Worm (Caenorhabditis elegans) whole organism, L4 larva: Measurements from ENCODE around the gene srd-17.
A peak's percentile ranks its signal among the peaks of the same experiment; 100 is the strongest.

ENCODE experiments used
- F26F4.8 ChIP-seq: fragments of 200-800 bp; sonication (Bioruptor generic); conservative IDR thresholded peaks from 2 replicates; pipeline ENCODE4 v1.3.6; 2022; ENCODE audit warnings: missing genetic modification characterization, missing compliant biosample characterization
- F37D6.2 ChIP-seq: sonication (generic microtip); optimal IDR thresholded peaks from 2 replicates; lab custom pipeline; 2016; ENCODE audit warnings: mild to moderate bottlenecking, missing genetic modification characterization, missing compliant biosample characterization
- F44E2.7 ChIP-seq: fragments of 200-800 bp; sonication (Bioruptor generic); IDR thresholded peaks from 2 replicates; pipeline ENCODE4 v2.1.2; 2022; ENCODE audit warnings: missing genetic modification characterization, missing compliant biosample characterization
- F49E8.2 ChIP-seq: sonication (generic microtip); optimal IDR thresholded peaks from 2 replicates; lab custom pipeline; 2016; ENCODE audit warnings: missing compliant biosample characterization, mild to moderate bottlenecking, missing genetic modification characterization, borderline replicate concordance
- Y5F2A.4 ChIP-seq: fragments of 200-800 bp; sonication (Bioruptor generic); optimal IDR thresholded peaks from 2 replicates; lab custom pipeline; 2018; ENCODE audit warnings: mild to moderate bottlenecking, missing genetic modification characterization, missing compliant biosample characterization
- ZK337.2 ChIP-seq: fragments of 200-800 bp; sonication (Bioruptor generic); IDR thresholded peaks from 2 replicates; pipeline ENCODE4 v1.3.6; 2022; ENCODE audit warnings: missing genetic modification reagents, missing genetic modification characterization, missing compliant biosample characterization
- aha-1 ChIP-seq: fragments of 150-350 bp; peaks from one replicate; lab custom pipeline; 2014; ENCODE audit warnings: missing biosample characterization, missing genetic modification characterization
- ceh-28 ChIP-seq: fragments of 150-350 bp; optimal IDR thresholded peaks from 2 replicates; lab custom pipeline; 2014; ENCODE audit warnings: missing biosample characterization, missing genetic modification reagents, missing genetic modification characterization
- ceh-32 ChIP-seq: sonication (generic microtip); optimal IDR thresholded peaks from 2 replicates; lab custom pipeline; 2016; ENCODE audit warnings: mild to moderate bottlenecking, missing genetic modification characterization, missing compliant biosample characterization; ENCODE audit not compliant: poor library complexity
- ceh-44 ChIP-seq: fragments of 200-800 bp; sonication (Bioruptor generic); IDR thresholded peaks from 2 replicates; pipeline ENCODE4 v1.3.6; 2022; ENCODE audit warnings: missing genetic modification reagents, missing genetic modification characterization, missing compliant biosample characterization
- ceh-82 ChIP-seq: sonication (generic microtip); optimal IDR thresholded peaks from 2 replicates; lab custom pipeline; 2017; ENCODE audit warnings: missing biosample characterization, missing genetic modification characterization
- ces-1 ChIP-seq: fragments of 150-350 bp; sonication (generic microtip); optimal IDR thresholded peaks from 4 replicates; lab custom pipeline; 2014; ENCODE audit warnings: missing biosample characterization, missing genetic modification reagents, missing genetic modification characterization
- ctbp-1 ChIP-seq: fragments of 200-800 bp; sonication (Bioruptor generic); IDR thresholded peaks from 2 replicates; pipeline ENCODE4 v1.3.6; 2022; ENCODE audit warnings: missing genetic modification reagents, missing genetic modification characterization, missing compliant biosample characterization
- daf-16 ChIP-seq, 3 experiments: sonication (generic microtip); optimal IDR thresholded peaks; 2 replicates each; lab custom pipeline; 2016 to 2017; ENCODE audit warnings: missing genetic modification characterization in 3 of 3, missing genetic modification reagents in 3 of 3, mild to moderate bottlenecking in 2 of 3, missing compliant biosample characterization in 2 of 3, missing biosample characterization in 1 of 3, moderate library complexity in 1 of 3
- daf-19 ChIP-seq: fragments of 200-800 bp; sonication (Bioruptor generic); conservative IDR thresholded peaks from 2 replicates; pipeline ENCODE4 v1.3.6; 2022; ENCODE audit warnings: missing genetic modification characterization, missing compliant biosample characterization
- dmd-8 ChIP-seq: fragments of 200-800 bp; sonication (Bioruptor generic); IDR thresholded peaks from 2 replicates; pipeline ENCODE4 v1.3.6; 2022; ENCODE audit warnings: missing genetic modification characterization, missing compliant biosample characterization
- dmd-9 ChIP-seq: fragments of 200-800 bp; sonication (Bioruptor generic); IDR thresholded peaks from 2 replicates; pipeline ENCODE4 v1.3.6; 2022; ENCODE audit warnings: missing genetic modification reagents, missing genetic modification characterization, missing compliant biosample characterization
- dpl-1 ChIP-seq: fragments of 150-350 bp; optimal IDR thresholded peaks from 2 replicates; lab custom pipeline; 2014; ENCODE audit warnings: missing biosample characterization, missing genetic modification reagents, missing genetic modification characterization
- duxl-1 ChIP-seq: sonication (generic microtip); optimal IDR thresholded peaks from 2 replicates; lab custom pipeline; 2016; ENCODE audit warnings: mild to moderate bottlenecking, missing genetic modification characterization, moderate library complexity, missing compliant biosample characterization; ENCODE audit not compliant: poor library complexity
- egl-43 ChIP-seq: fragments of 200-800 bp; sonication (Bioruptor generic); IDR thresholded peaks from 2 replicates; pipeline ENCODE4 v1.3.6; 2022; ENCODE audit warnings: missing genetic modification reagents, missing genetic modification characterization, missing compliant biosample characterization
- fkh-10 ChIP-seq: fragments of 150-350 bp; optimal IDR thresholded peaks from 2 replicates; lab custom pipeline; 2014; ENCODE audit warnings: missing biosample characterization, missing genetic modification reagents, missing genetic modification characterization
- fos-1 ChIP-seq: fragments of 150-350 bp; optimal IDR thresholded peaks from 2 replicates; lab custom pipeline; 2014; ENCODE audit warnings: missing biosample characterization, missing genetic modification characterization
- gei-8 ChIP-seq: fragments of 200-800 bp; sonication (Bioruptor generic); optimal IDR thresholded peaks from 2 replicates; lab custom pipeline; 2018; ENCODE audit warnings: mild to moderate bottlenecking, missing genetic modification characterization, missing compliant biosample characterization
- hif-1 ChIP-seq, 2 experiments: sonication (generic microtip); optimal IDR thresholded peaks; 2 replicates each; lab custom pipeline; 2016 to 2017; ENCODE audit warnings: missing compliant biosample characterization in 2 of 2, missing genetic modification characterization in 2 of 2, missing genetic modification reagents in 2 of 2, missing genotype in 2 of 2, mild to moderate bottlenecking in 1 of 2
- hlh-30 ChIP-seq: sonication (generic microtip); optimal IDR thresholded peaks from 2 replicates; lab custom pipeline; 2017; ENCODE audit warnings: antibody characterized with exemption, mild to moderate bottlenecking, missing genetic modification characterization, missing compliant biosample characterization; ENCODE audit not compliant: insufficient read depth
- hmg-1.1 ChIP-seq: fragments of 200-800 bp; sonication (Bioruptor generic); IDR thresholded peaks from 2 replicates; pipeline ENCODE4 v1.3.6; 2022; ENCODE audit warnings: missing genetic modification reagents, missing genetic modification characterization, missing compliant biosample characterization
- jun-1 ChIP-seq: fragments of 150-350 bp; optimal IDR thresholded peaks from 2 replicates; lab custom pipeline; 2014; ENCODE audit warnings: missing biosample characterization, missing genetic modification reagents, missing genetic modification characterization
- lin-29 ChIP-seq: fragments of 200-800 bp; sonication (Bioruptor generic); IDR thresholded peaks from 2 replicates; pipeline ENCODE4 v1.3.6; 2022; ENCODE audit warnings: missing genetic modification reagents, missing genetic modification characterization, missing compliant biosample characterization
- lin-38 ChIP-seq: fragments of 200-800 bp; sonication (Bioruptor generic); IDR thresholded peaks from 2 replicates; pipeline ENCODE4 v1.3.6; 2022; ENCODE audit warnings: missing genetic modification reagents, missing genetic modification characterization, missing compliant biosample characterization
- mdl-1 ChIP-seq, 2 experiments: fragments of 150-350 bp in 1 of 2; sonication (generic microtip) in 1 of 2; optimal IDR thresholded peaks; 2 replicates each; lab custom pipeline; 2014 to 2017; ENCODE audit warnings: missing biosample characterization in 2 of 2, missing genetic modification characterization in 2 of 2
- mdt-29 ChIP-seq: fragments of 200-800 bp; sonication (Bioruptor generic); IDR thresholded peaks from 2 replicates; pipeline ENCODE4 v1.3.6; 2022; ENCODE audit warnings: missing genetic modification reagents, missing genetic modification characterization, missing compliant biosample characterization
- nhr-10 ChIP-seq: fragments of 150-350 bp; optimal IDR thresholded peaks from 2 replicates; lab custom pipeline; 2014; ENCODE audit warnings: missing biosample characterization, missing genetic modification characterization
- nhr-102 ChIP-seq: sonication (generic microtip); optimal IDR thresholded peaks from 2 replicates; lab custom pipeline; 2016; ENCODE audit warnings: mild to moderate bottlenecking, missing genetic modification characterization, moderate library complexity, missing compliant biosample characterization
- nhr-25 ChIP-seq: sonication (generic microtip); optimal IDR thresholded peaks from 2 replicates; lab custom pipeline; 2017; ENCODE audit warnings: missing genetic modification characterization, mild to moderate bottlenecking, missing compliant biosample characterization, antibody characterized with exemption, moderate library complexity, borderline replicate concordance; ENCODE audit not compliant: insufficient read depth
- nhr-28 ChIP-seq: fragments of 150-350 bp; optimal IDR thresholded peaks from 2 replicates; lab custom pipeline; 2014; ENCODE audit warnings: missing biosample characterization, missing genetic modification characterization
- nhr-42 ChIP-seq: fragments of 200-800 bp; sonication (Bioruptor generic); IDR thresholded peaks from 2 replicates; pipeline ENCODE4 v1.3.6; 2022; ENCODE audit warnings: missing genetic modification characterization, missing compliant biosample characterization
- nhr-48 ChIP-seq: sonication (generic microtip); optimal IDR thresholded peaks from 2 replicates; lab custom pipeline; 2016; ENCODE audit warnings: mild to moderate bottlenecking, missing genetic modification characterization, missing compliant biosample characterization
- nhr-76 ChIP-seq: fragments of 150-350 bp; optimal IDR thresholded peaks from 2 replicates; lab custom pipeline; 2014; ENCODE audit warnings: missing biosample characterization, missing genetic modification characterization
- nhr-77 ChIP-seq: fragments of 150-350 bp; optimal IDR thresholded peaks from 2 replicates; lab custom pipeline; 2014; ENCODE audit warnings: missing biosample characterization, missing genetic modification characterization
- php-3 ChIP-seq: fragments of 200-800 bp; sonication (Bioruptor generic); IDR thresholded peaks from 2 replicates; pipeline ENCODE4 v1.3.6; 2022; ENCODE audit warnings: missing genetic modification reagents, missing genetic modification characterization, missing compliant biosample characterization
- sdz-12 ChIP-seq: fragments of 200-800 bp; sonication (Bioruptor generic); optimal IDR thresholded peaks from 2 replicates; lab custom pipeline; 2018; ENCODE audit warnings: mild to moderate bottlenecking, missing genetic modification characterization, missing compliant biosample characterization
- tag-97 ChIP-seq: fragments of 200-800 bp; sonication (Bioruptor generic); IDR thresholded peaks from 2 replicates; pipeline ENCODE4 v1.3.6; 2022; ENCODE audit warnings: missing genetic modification characterization, missing compliant biosample characterization
- tra-1 ChIP-seq: fragments of 200-800 bp; sonication (Bioruptor generic); IDR thresholded peaks from 2 replicates; pipeline ENCODE4 v1.3.6; 2022; ENCODE audit warnings: missing genetic modification reagents, missing genetic modification characterization, missing compliant biosample characterization
- unc-62 ChIP-seq, 3 experiments: fragments of 150-350 bp in 1 of 3; sonication (generic microtip); optimal IDR thresholded peaks in 2 of 3; peaks in 1 of 3; 1 replicate in 1 of 3; 2 replicates in 2 of 3; lab custom pipeline; 2014 to 2017; ENCODE audit warnings: missing biosample characterization in 3 of 3, missing genetic modification characterization in 3 of 3, missing genetic modification reagents in 3 of 3, missing genotype in 1 of 3
- zfp-2 ChIP-seq: sonication (generic microtip); optimal IDR thresholded peaks from 2 replicates; lab custom pipeline; 2016; ENCODE audit warnings: mild to moderate bottlenecking, missing genetic modification characterization, missing compliant biosample characterization
- zfp-3 ChIP-seq: fragments of 200-800 bp; sonication (Bioruptor generic); conservative IDR thresholded peaks from 2 replicates; pipeline ENCODE4 v1.3.6; 2022; ENCODE audit warnings: missing genetic modification reagents, missing genetic modification characterization, missing compliant biosample characterization
- zip-2 ChIP-seq: fragments of 150-350 bp; optimal IDR thresholded peaks from 2 replicates; lab custom pipeline; 2014; ENCODE audit warnings: missing biosample characterization, missing genetic modification characterization
- ztf-7 ChIP-seq: fragments of 150-350 bp; optimal IDR thresholded peaks from 2 replicates; lab custom pipeline; 2014; ENCODE audit warnings: missing biosample characterization, missing genetic modification characterization

The srd-17 gene

DNA sequence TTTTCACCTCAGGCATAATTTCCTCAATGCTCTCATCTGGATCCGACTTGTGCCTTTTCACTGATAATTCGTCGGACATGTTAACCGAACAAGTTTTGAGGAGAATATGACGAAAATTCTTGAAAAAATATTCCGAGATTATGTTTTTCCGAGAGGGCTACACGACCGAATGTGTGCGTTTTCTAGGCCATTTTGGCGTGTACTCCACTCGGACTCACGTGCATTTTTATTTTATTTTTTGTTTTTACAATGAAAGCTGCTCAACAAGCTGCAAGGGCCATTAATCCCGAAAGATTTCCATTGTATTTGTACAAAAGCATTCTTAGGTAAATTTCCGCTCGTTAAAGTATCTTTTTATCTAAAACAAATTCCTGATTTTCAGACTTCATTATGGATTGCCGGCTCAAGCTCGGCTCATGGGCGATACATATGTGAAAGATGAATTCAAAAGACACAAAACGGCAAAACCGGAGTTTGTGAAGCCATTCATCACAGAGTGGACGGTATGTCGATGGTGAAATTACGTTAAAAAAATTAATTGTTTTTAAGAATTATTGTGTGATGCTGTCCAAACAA is 35.8 kb upstream of the srd-17 start, which contains the start of the genes F25H9.6 and F25H9.7:
Gene F25H9.6, minus strand, starts transcription at position 172 of the 576 bp plus-strand sequence.
Gene F25H9.7, plus strand, starts transcription at position 187 of the 576 bp plus-strand sequence.
- TF ChIP-seq gei-8 (GFP tag; lab: Kevin White, UChicago) (peak; percentile 45), fkh-10 (GFP tag; lab: Kevin White, UChicago) (no peak), F26F4.8 (GFP tag; lab: Robert Waterston, UW) (no peak), ces-1 (GFP tag; lab: Kevin White, UChicago) (no peak), Y5F2A.4 (GFP tag; lab: Kevin White, UChicago) (no peak), zfp-3 (GFP tag; lab: Robert Waterston, UW) (peak; percentile 62; the same call in 1 of the 2 replicates), nhr-25 (tag; lab: Kevin White, UChicago) (no peak), nhr-10 (tag; lab: Kevin White, UChicago) (no peak), aha-1 (tag; lab: Kevin White, UChicago) (peak; percentile 91), mdt-29 (GFP tag; lab: Robert Waterston, UW) (peak; percentile 69; the same call in 1 of the 2 replicates), hlh-30 (peak; percentile 91), zfp-2 (tag; lab: Kevin White, UChicago) (no peak), ctbp-1 (GFP tag; lab: Robert Waterston, UW) (no peak), daf-19 (GFP tag; lab: Robert Waterston, UW) (0 out of 2 replicates have a peak, but pooled peaks have one; percentile 33), dmd-8 (GFP tag; lab: Robert Waterston, UW) (0 out of 2 replicates have a peak, but pooled peaks have one; percentile 12), lin-38 (GFP tag; lab: Robert Waterston, UW) (peak; percentile 79), F49E8.2 (tag; lab: Kevin White, UChicago) (peak; percentile 79), ZK337.2 (GFP tag; lab: Robert Waterston, UW) (peak; percentile 99), php-3 (GFP tag; lab: Robert Waterston, UW) (no peak), ztf-7 (tag; lab: Kevin White, UChicago) (peak; percentile 65), jun-1 (tag; lab: Kevin White, UChicago) (no peak), ceh-28 (no peak), sdz-12 (GFP tag; lab: Kevin White, UChicago) (peak; percentile 93), fos-1 (no peak), tag-97 (GFP tag; lab: Robert Waterston, UW) (peak; percentile 90; the same call in 1 of the 2 replicates), F44E2.7 (GFP tag; lab: Robert Waterston, UW) (no peak), nhr-42 (no peak), ceh-44 (peak; percentile 63; the same call in 1 of the 2 replicates), zip-2 (tag; lab: Kevin White, UChicago) (peak; percentile 11), nhr-48 (tag; lab: Kevin White, UChicago) (peak; percentile 38), ceh-32 (tag; lab: Kevin White, UChicago) (no peak), nhr-102 (tag; lab: Kevin White, UChicago) (peak; percentile 48), hmg-1.1 (peak; percentile 50; the same call in 1 of the 2 replicates), daf-16 (GFP tag; optimal IDR thresholded peaks at IDR 0.05; lab: Kevin White, UChicago) (peak; percentile 43 to 86), daf-16 (tag; optimal IDR thresholded peaks at IDR 0.05; lab: Kevin White, UChicago) (peak; percentile 29), egl-43 (GFP tag; lab: Robert Waterston, UW) (no peak), mdl-1 (tag; optimal IDR thresholded peaks at IDR 0.05; lab: Kevin White, UChicago) (peak; percentile 72 to 91), dmd-9 (GFP tag; lab: Robert Waterston, UW) (peak; percentile 98), lin-29 (GFP tag; lab: Robert Waterston, UW) (no peak), F37D6.2 (tag; lab: Kevin White, UChicago) (peak; percentile 70), unc-62 (GFP tag; optimal IDR thresholded peaks at IDR 0.05 in 1 of 2; lab: Kevin White, UChicago) (peak in 1 of 2 experiments; percentile 98), unc-62 (tag; optimal IDR thresholded peaks at IDR 0.05; lab: Kevin White, UChicago) (no peak), ceh-82 (tag; lab: Kevin White, UChicago) (no peak), nhr-77 (peak; percentile 58), duxl-1 (tag; lab: Kevin White, UChicago) (peak; percentile 88), nhr-28 (tag; lab: Kevin White, UChicago) (peak; percentile 13), hif-1 (tag; optimal IDR thresholded peaks at IDR 0.05; lab: Kevin White, UChicago) (peak; percentile 2 to 96), nhr-76 (tag; lab: Kevin White, UChicago) (no peak), tra-1 (GFP tag; lab: Robert Waterston, UW) (peak; percentile 79; the same call in 1 of the 2 replicates), dpl-1 (peak; percentile 77)
